Worm (Caenorhabditis elegans) whole organism, L1 larva: ENCODE measurements around the gene E04D5.4.

Experiments
- ama-1 ChIP-seq: fragments of 150-350 bp; optimal IDR thresholded peaks from 2 replicates; lab custom pipeline; 2014
- lin-13 ChIP-seq: fragments of 150-350 bp; optimal IDR thresholded peaks from 2 replicates; lab custom pipeline; 2014; ENCODE audit warnings: missing biosample characterization, missing genetic modification reagents, missing genetic modification characterization
- lin-39 ChIP-seq: fragments of 150-350 bp; optimal IDR thresholded peaks from 2 replicates; lab custom pipeline; 2014; ENCODE audit warnings: missing biosample characterization, missing genetic modification reagents, missing genetic modification characterization
- nhr-237 ChIP-seq: fragments of 150-350 bp; optimal IDR thresholded peaks from 2 replicates; lab custom pipeline; 2014; ENCODE audit warnings: missing biosample characterization, missing genetic modification characterization
- snpc-4 ChIP-seq: fragments of 150-350 bp; optimal IDR thresholded peaks from 2 replicates; lab custom pipeline; 2014; ENCODE audit warnings: missing biosample characterization, missing genetic modification characterization
- zag-1 ChIP-seq: fragments of 150-350 bp; optimal IDR thresholded peaks from 2 replicates; lab custom pipeline; 2014; ENCODE audit warnings: missing biosample characterization, missing genetic modification characterization

ce11 chrII:10490329-10490728, 50.3 kb downstream of the E04D5.4 start, which contains the start of gene clec-61:
- TF ChIP-seq snpc-4 (tag; lab: Kevin White, UChicago) (no peak), ama-1 (no peak), zag-1 (tag; lab: Kevin White, UChicago) (no peak), lin-39 (tag; lab: Kevin White, UChicago) (no peak), nhr-237 (no peak), lin-13 (GFP tag; lab: Kevin White, UChicago) (no peak)
